Fruit fly (Drosophila melanogaster) whole organism, embryonic: Measurements from ENCODE around the gene RpL34b.
A peak's percentile ranks its signal among the peaks of the same experiment; 100 is the strongest.

Experiments
- CG11247 ChIP-seq: fragments of 200-800 bp; sonication (Bioruptor generic); IDR thresholded peaks from 2 replicates; pipeline ENCODE4 v1.3.6; 2022; ENCODE audit warnings: missing biosample characterization, missing genetic modification characterization
- CG12155 ChIP-seq: fragments of 200-800 bp; sonication (Bioruptor generic); optimal IDR thresholded peaks from 3 replicates; lab custom pipeline; 2016; ENCODE audit warnings: missing biosample characterization, missing genetic modification characterization
- CG12299 ChIP-seq: fragments of 200-800 bp; sonication (Bioruptor generic); optimal IDR thresholded peaks from 2 replicates; lab custom pipeline; 2018; ENCODE audit warnings: missing biosample characterization, mild to moderate bottlenecking, missing genetic modification characterization
- CG17802 ChIP-seq: fragments of 200-800 bp; sonication (Bioruptor generic); optimal IDR thresholded peaks from 2 replicates; lab custom pipeline; 2018; ENCODE audit warnings: missing biosample characterization, mild to moderate bottlenecking, missing genetic modification characterization, moderate library complexity
- CG1792 ChIP-seq: fragments of 200-800 bp; sonication (Bioruptor generic); optimal IDR thresholded peaks from 2 replicates; lab custom pipeline; 2016; ENCODE audit warnings: missing biosample characterization, missing genetic modification characterization
- CG18262 ChIP-seq: fragments of 200-800 bp; optimal IDR thresholded peaks from 3 replicates; lab custom pipeline; 2019; ENCODE audit warnings: missing biosample characterization, mild to moderate bottlenecking, missing genetic modification characterization, moderate library complexity
- CG2116 ChIP-seq: fragments of 200-800 bp; sonication (Bioruptor generic); optimal IDR thresholded peaks from 3 replicates; lab custom pipeline; 2018; ENCODE audit warnings: missing biosample characterization, mild to moderate bottlenecking, missing genetic modification characterization
- CG2129 ChIP-seq: fragments of 200-800 bp; sonication (Bioruptor generic); IDR thresholded peaks from 2 replicates; pipeline ENCODE4 v1.3.6; 2022; ENCODE audit warnings: missing biosample characterization, missing genetic modification characterization; ENCODE audit not compliant: partially characterized antibody
- CG2202 ChIP-seq: fragments of 200-800 bp; sonication (Bioruptor generic); optimal IDR thresholded peaks from 2 replicates; lab custom pipeline; 2018; ENCODE audit warnings: missing biosample characterization, mild to moderate bottlenecking, missing genetic modification characterization
- CG32532 ChIP-seq: fragments of 200-800 bp; sonication (Bioruptor generic); IDR thresholded peaks from 2 replicates; pipeline ENCODE4 v1.3.6; 2022; ENCODE audit warnings: missing biosample characterization, missing genetic modification characterization
- CG3838 ChIP-seq: fragments of 200-800 bp; sonication (Bioruptor generic); optimal IDR thresholded peaks from 3 replicates; lab custom pipeline; 2016; ENCODE audit warnings: missing biosample characterization, missing genetic modification characterization
- CG4282 ChIP-seq: fragments of 200-800 bp; sonication (Bioruptor generic); optimal IDR thresholded peaks from 2 replicates; lab custom pipeline; 2016; ENCODE audit warnings: missing biosample characterization, missing genetic modification characterization
- CG4360 ChIP-seq: fragments of 200-800 bp; sonication (Bioruptor generic); IDR thresholded peaks from 2 replicates; pipeline ENCODE4 v1.3.6; 2022; ENCODE audit warnings: missing biosample characterization, missing genetic modification characterization
- CG4820 ChIP-seq: fragments of 200-800 bp; sonication (Bioruptor generic); optimal IDR thresholded peaks from 3 replicates; lab custom pipeline; 2016; ENCODE audit warnings: missing biosample characterization, missing genetic modification characterization
- CG6254 ChIP-seq: fragments of 200-800 bp; sonication (Bioruptor generic); optimal IDR thresholded peaks from 3 replicates; lab custom pipeline; 2017; ENCODE audit warnings: mild to moderate bottlenecking, missing biosample characterization, missing genetic modification reagents, missing genetic modification characterization
- CG8290 ChIP-seq, 3 experiments: fragments of 200-800 bp; sonication (Bioruptor generic); optimal IDR thresholded peaks; 2 replicates each; lab custom pipeline; 2016 to 2019; ENCODE audit warnings: missing biosample characterization in 3 of 3, missing genetic modification characterization in 3 of 3, mild to moderate bottlenecking in 2 of 3, moderate library complexity in 1 of 3
- CG8765 ChIP-seq: fragments of 200-800 bp; sonication (Bioruptor generic); IDR thresholded peaks from 2 replicates; pipeline ENCODE4 v1.3.6; 2022; ENCODE audit warnings: missing biosample characterization, missing genetic modification characterization
- CoRest ChIP-seq: fragments of 200-800 bp; sonication (Bioruptor generic); optimal IDR thresholded peaks from 3 replicates; lab custom pipeline; 2018; ENCODE audit warnings: missing biosample characterization, mild to moderate bottlenecking, missing genetic modification characterization, moderate library complexity
- D19A ChIP-seq: fragments of 200-800 bp; optimal IDR thresholded peaks from 3 replicates; lab custom pipeline; 2019; ENCODE audit warnings: missing biosample characterization, mild to moderate bottlenecking, missing genetic modification characterization, moderate library complexity
- Doc2 ChIP-seq: fragments of 200-800 bp; sonication (Bioruptor generic); IDR thresholded peaks from 2 replicates; pipeline ENCODE4 v1.3.6; 2022; ENCODE audit warnings: missing biosample characterization, missing genetic modification characterization
- Dref ChIP-seq: fragments of 200-800 bp; sonication (Bioruptor generic); IDR thresholded peaks from 2 replicates; pipeline ENCODE4 v1.3.6; 2022; ENCODE audit warnings: missing biosample characterization, missing genetic modification characterization
- HHEX ChIP-seq: fragments of 200-800 bp; sonication (Bioruptor generic); optimal IDR thresholded peaks from 3 replicates; lab custom pipeline; 2017; ENCODE audit warnings: missing biosample characterization, mild to moderate bottlenecking, missing genetic modification characterization, missing genetic modification reagents
- Hsf ChIP-seq: fragments of 200-800 bp; sonication (Bioruptor generic); optimal IDR thresholded peaks from 3 replicates; lab custom pipeline; 2016; ENCODE audit warnings: missing biosample characterization, missing genetic modification characterization
- Mad ChIP-seq: fragments of 200-800 bp; sonication (Bioruptor generic); optimal IDR thresholded peaks from 2 replicates; lab custom pipeline; 2016; ENCODE audit warnings: missing biosample characterization, missing genetic modification characterization
- Nf-YC ChIP-seq: fragments of 200-800 bp; optimal IDR thresholded peaks from 3 replicates; lab custom pipeline; 2019; ENCODE audit warnings: missing biosample characterization, mild to moderate bottlenecking, missing genetic modification characterization, moderate library complexity
- Oaz ChIP-seq: fragments of 200-800 bp; sonication (Bioruptor generic); IDR thresholded peaks from 2 replicates; pipeline ENCODE4 v1.3.6; 2022; ENCODE audit warnings: missing biosample characterization, missing genetic modification characterization
- Stat92E ChIP-seq, 3 experiments: fragments of >200 bp in 2 of 3; fragments of 200-800 bp in 1 of 3; sonication (Bioruptor generic) in 1 of 3; optimal IDR thresholded peaks; 2 replicates each; lab custom pipeline; 2017 to 2019; ENCODE audit warnings: missing biosample characterization in 3 of 3, missing genetic modification characterization in 3 of 3, mild to moderate bottlenecking in 1 of 3, moderate library complexity in 1 of 3
- TFAM ChIP-seq: fragments of 200-800 bp; sonication (Bioruptor generic); optimal IDR thresholded peaks from 2 replicates; lab custom pipeline; 2017; ENCODE audit warnings: missing biosample characterization, missing genetic modification characterization, inconsistent platforms
- bab2 ChIP-seq: fragments of 200-800 bp; sonication (Bioruptor generic); optimal IDR thresholded peaks from 2 replicates; lab custom pipeline; 2016; ENCODE audit warnings: missing biosample characterization, missing genetic modification characterization
- chm ChIP-seq: fragments of 200-800 bp; sonication (Bioruptor generic); IDR thresholded peaks from 2 replicates; pipeline ENCODE4 v1.3.6; 2022; ENCODE audit warnings: missing biosample characterization, missing genetic modification characterization
- ci ChIP-seq: fragments of 200-800 bp; sonication (Bioruptor generic); IDR thresholded peaks from 3 replicates; pipeline ENCODE4 v1.3.6; 2022; ENCODE audit warnings: missing biosample characterization, missing genetic modification characterization
- crp ChIP-seq, 2 experiments: fragments of 200-800 bp; sonication (Bioruptor generic); optimal IDR thresholded peaks; 2 replicates in 1 of 2; 3 replicates in 1 of 2; lab custom pipeline; 2017; ENCODE audit warnings: missing biosample characterization in 2 of 2, missing genetic modification characterization in 2 of 2, mild to moderate bottlenecking in 1 of 2, moderate library complexity in 1 of 2
- danr ChIP-seq: fragments of 200-800 bp; sonication (Bioruptor generic); IDR thresholded peaks from 2 replicates; pipeline ENCODE4 v1.3.6; 2022; ENCODE audit warnings: missing biosample characterization, missing genetic modification characterization
- ems ChIP-seq: fragments of 200-800 bp; sonication (Bioruptor generic); optimal IDR thresholded peaks from 3 replicates; lab custom pipeline; 2016; ENCODE audit warnings: missing biosample characterization, missing genetic modification characterization
- exex ChIP-seq: fragments of 200-800 bp; sonication (Bioruptor generic); optimal IDR thresholded peaks from 4 replicates; lab custom pipeline; 2018; ENCODE audit warnings: missing biosample characterization, mild to moderate bottlenecking, missing genetic modification characterization, moderate library complexity
- gce ChIP-seq: fragments of 200-800 bp; sonication (Bioruptor generic); IDR thresholded peaks from 3 replicates; pipeline ENCODE4 v1.3.6; 2022; ENCODE audit warnings: missing biosample characterization, missing genetic modification characterization
- hkb ChIP-seq, 2 experiments: fragments of 200-800 bp in 1 of 2; fragments of >200 bp in 1 of 2; sonication (Bioruptor generic) in 1 of 2; IDR thresholded peaks in 1 of 2; optimal IDR thresholded peaks in 1 of 2; 2 replicates each; pipeline versions ENCODE4 v1.3.6 to Lab custom; 2017 to 2022; ENCODE audit warnings: missing biosample characterization in 1 of 2, missing genetic modification characterization in 1 of 2
- ind ChIP-seq: fragments of 200-800 bp; sonication (Bioruptor generic); optimal IDR thresholded peaks from 3 replicates; lab custom pipeline; 2016; ENCODE audit warnings: missing biosample characterization, missing genetic modification characterization
- inv ChIP-seq: fragments of 200-800 bp; sonication (Bioruptor generic); IDR thresholded peaks from 2 replicates; pipeline ENCODE4 v1.3.6; 2022; ENCODE audit warnings: missing biosample characterization, missing genetic modification characterization; ENCODE audit not compliant: partially characterized antibody
- knrl ChIP-seq: fragments of 200-800 bp; sonication (Bioruptor generic); IDR thresholded peaks from 3 replicates; pipeline ENCODE4 v1.3.6; 2022; ENCODE audit warnings: missing biosample characterization, missing genetic modification characterization; ENCODE audit not compliant: partially characterized antibody
- luna ChIP-seq: fragments of 200-800 bp; sonication (Bioruptor generic); optimal IDR thresholded peaks from 2 replicates; lab custom pipeline; 2016; ENCODE audit warnings: missing biosample characterization, missing genetic modification characterization
- maf-S ChIP-seq: fragments of 200-800 bp; sonication (Bioruptor generic); optimal IDR thresholded peaks from 2 replicates; lab custom pipeline; 2016; ENCODE audit warnings: missing biosample characterization, missing genetic modification characterization
- prd ChIP-seq, 3 experiments: fragments of >200 bp in 2 of 3; fragments of 200-800 bp in 1 of 3; sonication (Bioruptor generic) in 1 of 3; optimal IDR thresholded peaks in 2 of 3; IDR thresholded peaks in 1 of 3; 2 replicates in 2 of 3; 3 replicates in 1 of 3; pipeline versions ENCODE4 v1.3.6 to Lab custom; 2017 to 2022; ENCODE audit warnings: missing biosample characterization in 1 of 3, missing genetic modification characterization in 1 of 3
- ssp ChIP-seq: fragments of 200-800 bp; sonication (Bioruptor generic); IDR thresholded peaks from 2 replicates; pipeline ENCODE4 v1.3.6; 2022; ENCODE audit warnings: missing biosample characterization, missing genetic modification characterization
- sug ChIP-seq: fragments of 200-800 bp; optimal IDR thresholded peaks from 2 replicates; lab custom pipeline; 2019; ENCODE audit warnings: missing biosample characterization, mild to moderate bottlenecking, missing genetic modification characterization, moderate library complexity
- vvl ChIP-seq: fragments of 200-800 bp; sonication (Bioruptor generic); IDR thresholded peaks from 2 replicates; pipeline ENCODE4 v1.3.6; 2022; ENCODE audit warnings: missing biosample characterization, missing genetic modification characterization
- z ChIP-seq: fragments of 200-800 bp; sonication (Bioruptor generic); IDR thresholded peaks from 3 replicates; pipeline ENCODE4 v1.3.6; 2022; ENCODE audit warnings: missing biosample characterization, missing genetic modification characterization

RpL34b gene

dm6 chr3R:9434543-9435407, 33.7 kb upstream of the RpL34b start (continued):
- TF ChIP-seq CG8290 (GFP tag; optimal IDR thresholded peaks at IDR 0.05; lab: Kevin White, UChicago) (peak; percentile 54), CG8290 (tag; optimal IDR thresholded peaks at IDR 0.05; lab: Kevin White, UChicago) (peak in 1 of 2 experiments; percentile 18), chm (GFP tag; lab: Robert Waterston, UW) (peak; percentile 65; the same call in 1 of the 2 replicates), CG17802 (tag; lab: Kevin White, UChicago) (peak; percentile 35), CG12155 (GFP tag; lab: Kevin White, UChicago) (peak; percentile 80), Doc2 (GFP tag; lab: Robert Waterston, UW) (no peak), Oaz (GFP tag; lab: Robert Waterston, UW) (peak; percentile 85), TFAM (no peak), z (GFP tag; lab: Robert Waterston, UW) (no peak), HHEX (peak; percentile 87), CG4820 (GFP tag; lab: Kevin White, UChicago) (peak; percentile 82), CG32532 (GFP tag; lab: Robert Waterston, UW) (peak; percentile 90), maf-S (peak; percentile 78), ind (GFP tag; lab: Kevin White, UChicago) (peak; percentile 85), CG6254 (GFP tag; lab: Kevin White, UChicago) (peak; percentile 70), CG4360 (GFP tag; lab: Robert Waterston, UW) (peak; percentile 54; the same call in 1 of the 2 replicates), CG3838 (GFP tag; lab: Kevin White, UChicago) (peak; percentile 38), CG11247 (GFP tag; lab: Robert Waterston, UW) (peak; percentile 68), Hsf (GFP tag; lab: Kevin White, UChicago) (peak; percentile 84), sug (tag; lab: Kevin White, UChicago) (peak; percentile 66), Nf-YC (tag; lab: Kevin White, UChicago) (peak; percentile 74), inv (GFP tag; lab: Robert Waterston, UW) (no peak), knrl (no peak), bab2 (GFP tag; lab: Kevin White, UChicago) (peak; percentile 86), CG18262 (peak; percentile 85), ems (GFP tag; lab: Kevin White, UChicago) (no peak), Stat92E (GFP tag; optimal IDR thresholded peaks at IDR 0.05; lab: Kevin White, UChicago) (no peak), ci (peak; percentile 93), gce (peak; percentile 85), CoRest (tag; lab: Kevin White, UChicago) (peak; percentile 89), prd (optimal IDR thresholded peaks at IDR 0.05; lab: Kevin White, UChicago) (no peak), prd (GFP tag; IDR thresholded peaks at IDR 0.05; lab: Robert Waterston, UW) (peak; percentile 91), exex (tag; lab: Kevin White, UChicago) (peak; percentile 54), CG4282 (peak; percentile 39), Mad (GFP tag; lab: Kevin White, UChicago) (peak; percentile 71), CG8765 (GFP tag; lab: Robert Waterston, UW) (no peak), luna (peak; percentile 71), CG2202 (tag; lab: Kevin White, UChicago) (peak; percentile 42), vvl (GFP tag; lab: Robert Waterston, UW) (peak; percentile 95), CG2116 (peak; percentile 64), CG2129 (no peak), D19A (tag; lab: Kevin White, UChicago) (peak; percentile 81), ssp (peak; percentile 75), CG12299 (tag; lab: Kevin White, UChicago) (peak; percentile 82), crp (GFP tag; optimal IDR thresholded peaks at IDR 0.05; lab: Kevin White, UChicago) (peak in 1 of 2 experiments; percentile 33), hkb (optimal IDR thresholded peaks at IDR 0.05; lab: Kevin White, UChicago) (no peak), hkb (GFP tag; IDR thresholded peaks at IDR 0.05; lab: Robert Waterston, UW) (peak; percentile 91), CG1792 (GFP tag; lab: Kevin White, UChicago) (peak; percentile 72), danr (peak; percentile 57; the same call in 1 of the 2 replicates), Dref (GFP tag; lab: Robert Waterston, UW) (no peak)
